Fruit fly (Drosophila melanogaster) whole organism, embryonic: Measurements from ENCODE around the gene CG14805.

ENCODE experiments used
- Abd-B ChIP-seq: fragments of 200-800 bp; sonication (Bioruptor generic); optimal IDR thresholded peaks from 2 replicates; lab custom pipeline; 2018; ENCODE audit warnings: missing biosample characterization, mild to moderate bottlenecking, missing genetic modification characterization, moderate library complexity
- B-H2 ChIP-seq: fragments of 200-800 bp; sonication (Bioruptor generic); optimal IDR thresholded peaks from 2 replicates; lab custom pipeline; 2018; ENCODE audit warnings: missing biosample characterization, mild to moderate bottlenecking, missing genetic modification characterization
- CG11504 ChIP-seq: fragments of 200-800 bp; sonication (Bioruptor generic); optimal IDR thresholded peaks from 3 replicates; lab custom pipeline; 2019; ENCODE audit warnings: missing biosample characterization, mild to moderate bottlenecking, missing genetic modification characterization, moderate library complexity
- CG11696 ChIP-seq: fragments of 200-800 bp; sonication (Bioruptor generic); IDR thresholded peaks from 2 replicates; pipeline ENCODE4 v1.3.6; 2022; ENCODE audit warnings: missing biosample characterization, missing genetic modification characterization
- CG12219 ChIP-seq: fragments of 200-800 bp; sonication (Bioruptor generic); optimal IDR thresholded peaks from 3 replicates; lab custom pipeline; 2018; ENCODE audit warnings: missing biosample characterization, mild to moderate bottlenecking, missing genetic modification characterization
- CG12236 ChIP-seq: fragments of 200-800 bp; sonication (Bioruptor generic); optimal IDR thresholded peaks from 2 replicates; lab custom pipeline; 2016; ENCODE audit warnings: missing biosample characterization, missing genetic modification characterization
- CG1233 ChIP-seq: fragments of 200-800 bp; sonication (Bioruptor generic); optimal IDR thresholded peaks from 4 replicates; lab custom pipeline; 2018; ENCODE audit warnings: missing biosample characterization, mild to moderate bottlenecking, missing genetic modification characterization
- CG13287 ChIP-seq: fragments of 200-800 bp; sonication (Bioruptor generic); IDR thresholded peaks from 2 replicates; pipeline ENCODE4 v1.3.6; 2022; ENCODE audit warnings: missing biosample characterization, missing genetic modification characterization; ENCODE audit not compliant: partially characterized antibody
- CG13296 ChIP-seq: fragments of 200-800 bp; sonication (Bioruptor generic); optimal IDR thresholded peaks from 3 replicates; lab custom pipeline; 2018; ENCODE audit warnings: missing biosample characterization, mild to moderate bottlenecking, missing genetic modification characterization
- CG16779 ChIP-seq: fragments of 200-800 bp; sonication (Bioruptor generic); IDR thresholded peaks from 2 replicates; pipeline ENCODE4 v1.3.6; 2022; ENCODE audit warnings: missing biosample characterization, missing genetic modification characterization
- CG17359 ChIP-seq: fragments of 200-800 bp; sonication (Bioruptor generic); optimal IDR thresholded peaks from 3 replicates; lab custom pipeline; 2018; ENCODE audit warnings: missing biosample characterization, mild to moderate bottlenecking, missing genetic modification characterization, moderate library complexity
- CG17385 ChIP-seq: fragments of 200-800 bp; sonication (Bioruptor generic); optimal IDR thresholded peaks from 3 replicates; lab custom pipeline; 2018; ENCODE audit warnings: missing biosample characterization, mild to moderate bottlenecking, missing genetic modification characterization
- CG30431 ChIP-seq: fragments of 200-800 bp; sonication (Bioruptor generic); optimal IDR thresholded peaks from 2 replicates; lab custom pipeline; 2017; ENCODE audit warnings: missing biosample characterization, missing genetic modification characterization
- CG31441 ChIP-seq: fragments of 200-800 bp; sonication (Bioruptor generic); IDR thresholded peaks from 2 replicates; pipeline ENCODE4 v1.3.6; 2022; ENCODE audit warnings: missing biosample characterization, missing genetic modification characterization
- CG32772 ChIP-seq: fragments of 200-800 bp; sonication (Bioruptor generic); IDR thresholded peaks from 2 replicates; pipeline ENCODE4 v1.3.6; 2022; ENCODE audit warnings: missing biosample characterization, missing genetic modification characterization
- CG4730 ChIP-seq: fragments of 200-800 bp; sonication (Bioruptor generic); IDR thresholded peaks from 2 replicates; pipeline ENCODE4 v1.3.6; 2022; ENCODE audit warnings: missing biosample characterization, missing genetic modification characterization
- CG5245 ChIP-seq: fragments of 200-800 bp; sonication (Bioruptor generic); optimal IDR thresholded peaks from 3 replicates; lab custom pipeline; 2016; ENCODE audit warnings: missing biosample characterization, missing genetic modification characterization
- CG7372 ChIP-seq: fragments of 200-800 bp; sonication (Bioruptor generic); IDR thresholded peaks from 2 replicates; pipeline ENCODE4 v1.3.6; 2022; ENCODE audit warnings: missing biosample characterization, missing genetic modification characterization
- CHES-1-like ChIP-seq: fragments of 200-800 bp; sonication (Bioruptor generic); optimal IDR thresholded peaks from 2 replicates; lab custom pipeline; 2016; ENCODE audit warnings: missing biosample characterization, missing genetic modification characterization
- CTCF ChIP-seq: fragments of 200-800 bp; sonication (Bioruptor generic); optimal IDR thresholded peaks from 2 replicates; lab custom pipeline; 2017; ENCODE audit warnings: missing biosample characterization, mild to moderate bottlenecking, missing genetic modification characterization, moderate library complexity
- Dref ChIP-seq: fragments of 200-800 bp; sonication (Bioruptor generic); IDR thresholded peaks from 2 replicates; pipeline ENCODE4 v1.3.6; 2022; ENCODE audit warnings: missing biosample characterization, missing genetic modification characterization
- Drgx ChIP-seq: fragments of 200-800 bp; sonication (Bioruptor generic); IDR thresholded peaks from 2 replicates; pipeline ENCODE4 v1.3.6; 2022; ENCODE audit warnings: missing biosample characterization, missing genetic modification characterization
- HLH54F ChIP-seq: fragments of 200-800 bp; sonication (Bioruptor generic); optimal IDR thresholded peaks from 3 replicates; lab custom pipeline; 2016; ENCODE audit warnings: missing biosample characterization, missing genetic modification characterization
- HmgZ ChIP-seq: fragments of 200-800 bp; sonication (Bioruptor generic); optimal IDR thresholded peaks from 2 replicates; lab custom pipeline; 2018; ENCODE audit warnings: missing biosample characterization, mild to moderate bottlenecking, missing genetic modification characterization
- MESR4 ChIP-seq: fragments of 200-800 bp; sonication (Bioruptor generic); optimal IDR thresholded peaks from 2 replicates; lab custom pipeline; 2018; ENCODE audit warnings: missing biosample characterization, mild to moderate bottlenecking, missing genetic modification characterization, moderate library complexity
- Med ChIP-seq: fragments of 200-800 bp; sonication (Bioruptor generic); peaks from one replicate; lab custom pipeline; 2016; ENCODE audit warnings: missing biosample characterization, missing genetic modification characterization, mild to moderate bottlenecking, inconsistent platforms, moderate library complexity
- Mrtf ChIP-seq: fragments of 200-800 bp; sonication (Bioruptor generic); IDR thresholded peaks from 3 replicates; pipeline ENCODE4 v1.3.6; 2022; ENCODE audit warnings: missing biosample characterization, missing genetic modification characterization
- NK7.1 ChIP-seq: fragments of 200-800 bp; sonication (Bioruptor generic); optimal IDR thresholded peaks from 3 replicates; lab custom pipeline; 2016; ENCODE audit warnings: missing biosample characterization, missing genetic modification characterization
- Nf-YC ChIP-seq: fragments of 200-800 bp; optimal IDR thresholded peaks from 3 replicates; lab custom pipeline; 2019; ENCODE audit warnings: missing biosample characterization, mild to moderate bottlenecking, missing genetic modification characterization, moderate library complexity
- PHDP ChIP-seq: fragments of 200-800 bp; sonication (Bioruptor generic); optimal IDR thresholded peaks from 3 replicates; lab custom pipeline; 2018; ENCODE audit warnings: missing biosample characterization, mild to moderate bottlenecking, missing genetic modification characterization, moderate library complexity
- Spps ChIP-seq: fragments of 200-800 bp; sonication (Bioruptor generic); optimal IDR thresholded peaks from 2 replicates; lab custom pipeline; 2018; ENCODE audit warnings: missing biosample characterization, mild to moderate bottlenecking, missing genetic modification characterization
- Xrp1 ChIP-seq: fragments of 200-800 bp; sonication (Bioruptor generic); IDR thresholded peaks from 2 replicates; pipeline ENCODE4 v1.3.6; 2022; ENCODE audit warnings: missing biosample characterization, missing genetic modification characterization
- ap ChIP-seq: fragments of 200-800 bp; sonication (Bioruptor generic); IDR thresholded peaks from 2 replicates; pipeline ENCODE4 v1.3.6; 2022; ENCODE audit warnings: missing biosample characterization, missing genetic modification characterization
- bab2 ChIP-seq: fragments of 200-800 bp; sonication (Bioruptor generic); optimal IDR thresholded peaks from 2 replicates; lab custom pipeline; 2016; ENCODE audit warnings: missing biosample characterization, missing genetic modification characterization
- br ChIP-seq: fragments of >200 bp; optimal IDR thresholded peaks from 2 replicates; lab custom pipeline; 2017
- chinmo ChIP-seq: fragments of 200-800 bp; sonication (Bioruptor generic); IDR thresholded peaks from 4 replicates; pipeline ENCODE4 v1.3.6; 2022; ENCODE audit warnings: missing biosample characterization, missing genetic modification characterization; ENCODE audit not compliant: partially characterized antibody
- corto ChIP-seq: fragments of 200-800 bp; sonication (Bioruptor generic); optimal IDR thresholded peaks from 2 replicates; lab custom pipeline; 2016; ENCODE audit warnings: missing biosample characterization, mild to moderate bottlenecking, missing genetic modification characterization, moderate library complexity
- hkb ChIP-seq, 2 experiments: fragments of 200-800 bp in 1 of 2; fragments of >200 bp in 1 of 2; sonication (Bioruptor generic) in 1 of 2; IDR thresholded peaks in 1 of 2; optimal IDR thresholded peaks in 1 of 2; 2 replicates each; pipeline versions ENCODE4 v1.3.6 to Lab custom; 2017 to 2022; ENCODE audit warnings: missing biosample characterization in 1 of 2, missing genetic modification characterization in 1 of 2
- nom ChIP-seq: fragments of 200-800 bp; sonication (Bioruptor generic); optimal IDR thresholded peaks from 2 replicates; lab custom pipeline; 2017; ENCODE audit warnings: missing biosample characterization, missing genetic modification characterization, mild to moderate bottlenecking, moderate library complexity, missing genetic modification reagents
- org-1 ChIP-seq: fragments of 200-800 bp; sonication (Bioruptor generic); optimal IDR thresholded peaks from 2 replicates; lab custom pipeline; 2017; ENCODE audit warnings: missing biosample characterization, missing genetic modification characterization
- pho ChIP-seq: fragments of 200-800 bp; sonication (Bioruptor generic); optimal IDR thresholded peaks from 2 replicates; lab custom pipeline; 2016; ENCODE audit warnings: missing biosample characterization, missing genetic modification characterization
- scrt ChIP-seq: fragments of 200-800 bp; sonication (Bioruptor generic); optimal IDR thresholded peaks from 2 replicates; lab custom pipeline; 2018; ENCODE audit warnings: missing biosample characterization, mild to moderate bottlenecking, missing genetic modification characterization, moderate library complexity
- sens ChIP-seq: fragments of 200-800 bp; sonication (Bioruptor generic); peaks from one replicate; lab custom pipeline; 2016; ENCODE audit warnings: missing biosample characterization, missing genetic modification characterization
- sima ChIP-seq: fragments of 200-800 bp; sonication (Bioruptor generic); optimal IDR thresholded peaks from 2 replicates; lab custom pipeline; 2016; ENCODE audit warnings: missing biosample characterization, missing genetic modification characterization
- slbo ChIP-seq: fragments of 200-800 bp; sonication (Bioruptor generic); IDR thresholded peaks from 2 replicates; pipeline ENCODE4 v1.3.6; 2022; ENCODE audit warnings: missing biosample characterization, missing genetic modification characterization
- so ChIP-seq: fragments of 200-800 bp; sonication (Bioruptor generic); IDR thresholded peaks from 3 replicates; pipeline ENCODE4 v1.3.6; 2022; ENCODE audit warnings: missing biosample characterization, missing genetic modification characterization
- sob ChIP-seq: fragments of 200-800 bp; sonication (Bioruptor generic); IDR thresholded peaks from 2 replicates; pipeline ENCODE4 v1.3.6; 2022; ENCODE audit warnings: missing biosample characterization, missing genetic modification characterization
- ssp ChIP-seq: fragments of 200-800 bp; sonication (Bioruptor generic); IDR thresholded peaks from 2 replicates; pipeline ENCODE4 v1.3.6; 2022; ENCODE audit warnings: missing biosample characterization, missing genetic modification characterization
- stwl ChIP-seq: fragments of 200-800 bp; sonication (Bioruptor generic); optimal IDR thresholded peaks from 3 replicates; lab custom pipeline; 2018; ENCODE audit warnings: missing biosample characterization, mild to moderate bottlenecking, missing genetic modification characterization, moderate library complexity
- sug ChIP-seq: fragments of 200-800 bp; optimal IDR thresholded peaks from 2 replicates; lab custom pipeline; 2019; ENCODE audit warnings: missing biosample characterization, mild to moderate bottlenecking, missing genetic modification characterization, moderate library complexity
- twi ChIP-seq: fragments of 200-800 bp; optimal IDR thresholded peaks from 2 replicates; lab custom pipeline; 2019; ENCODE audit warnings: missing biosample characterization, mild to moderate bottlenecking, missing genetic modification characterization, moderate library complexity
- z ChIP-seq: fragments of 200-800 bp; sonication (Bioruptor generic); IDR thresholded peaks from 3 replicates; pipeline ENCODE4 v1.3.6; 2022; ENCODE audit warnings: missing biosample characterization, missing genetic modification characterization

The CG14805 gene

DNA sequence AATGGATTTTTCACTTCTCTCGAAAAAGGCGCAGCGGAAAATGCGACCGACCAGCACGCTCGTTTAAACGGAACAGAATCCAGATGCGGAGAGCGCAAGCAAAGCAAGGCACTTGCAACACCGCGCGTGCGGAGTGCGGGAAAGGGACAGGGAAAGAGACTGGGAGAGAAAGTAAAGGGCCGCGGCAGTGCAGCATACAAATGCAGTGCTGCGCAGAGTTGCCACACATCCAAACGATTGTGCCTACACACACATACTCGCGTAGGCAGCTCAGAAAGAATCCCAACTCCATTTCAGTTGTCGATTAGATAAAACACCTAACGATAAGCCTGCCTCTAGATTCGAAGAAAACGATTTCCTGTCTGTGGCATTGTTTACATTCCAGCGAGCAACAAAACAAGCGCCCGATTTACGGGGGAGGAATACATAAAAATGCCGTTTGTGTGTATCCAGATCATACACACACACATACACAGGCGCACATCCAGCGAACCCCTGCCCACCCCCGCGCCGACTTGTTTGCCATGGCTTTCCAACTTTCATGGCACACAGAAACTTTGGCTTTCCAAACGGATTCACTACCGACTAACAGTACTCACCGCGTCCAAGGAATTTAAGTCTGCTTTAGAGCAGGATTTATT lies 22.4 kb downstream of the CG14805 start (continued):
- TF ChIP-seq CG30431 (GFP tag; lab: Kevin White, UChicago), result no peak
- TF ChIP-seq ssp (GFP tag; lab: Robert Waterston, UW), result no peak
- TF ChIP-seq br (lab: Kevin White, UChicago), result no peak
- TF ChIP-seq CG11696 (GFP tag; lab: Robert Waterston, UW), result no peak
- no peak for TF ChIP-seq z (GFP tag; lab: Robert Waterston, UW)
- peak; percentile 10 for TF ChIP-seq stwl
- TF ChIP-seq CG1233, result no peak
- no peak for TF ChIP-seq CG11504 (tag; lab: Kevin White, UChicago)
- no peak for TF ChIP-seq CTCF (GFP tag; lab: Kevin White, UChicago)
- TF ChIP-seq scrt (GFP tag; lab: Kevin White, UChicago), result peak; percentile 32
- no peak for TF ChIP-seq CG16779 (GFP tag; lab: Robert Waterston, UW)
- no peak for TF ChIP-seq so (GFP tag; lab: Robert Waterston, UW)
- no peak for TF ChIP-seq bab2 (GFP tag; lab: Kevin White, UChicago)
- TF ChIP-seq sima (GFP tag; lab: Kevin White, UChicago), result no peak
- no peak for TF ChIP-seq Abd-B (GFP tag; lab: Kevin White, UChicago)
- TF ChIP-seq sens, result peak; percentile 77
- TF ChIP-seq CG12219 (GFP tag; lab: Kevin White, UChicago), result no peak
- no peak for TF ChIP-seq CG4730 (GFP tag; lab: Robert Waterston, UW)
- no peak for TF ChIP-seq CG13296 (GFP tag; lab: Kevin White, UChicago)
- TF ChIP-seq MESR4 (GFP tag; lab: Kevin White, UChicago), result peak; percentile 82
- no peak for TF ChIP-seq CG5245 (GFP tag; lab: Kevin White, UChicago)
- TF ChIP-seq org-1 (GFP tag; lab: Kevin White, UChicago), result no peak
- no peak for TF ChIP-seq CG17359 (tag; lab: Kevin White, UChicago)
- TF ChIP-seq twi, result peak; percentile 15
- TF ChIP-seq CG12236, result no peak
- TF ChIP-seq Drgx (GFP tag; lab: Robert Waterston, UW), result no peak
- TF ChIP-seq Spps (tag; lab: Kevin White, UChicago), result no peak
- TF ChIP-seq corto, result no peak
- TF ChIP-seq CG32772 (GFP tag; lab: Robert Waterston, UW), result no peak
- TF ChIP-seq Med (GFP tag; lab: Kevin White, UChicago), result peak; percentile 74
- TF ChIP-seq CHES-1-like (GFP tag; lab: Kevin White, UChicago), result no peak
- no peak for TF ChIP-seq NK7.1 (GFP tag; lab: Kevin White, UChicago)
- no peak for TF ChIP-seq CG17385 (GFP tag; lab: Kevin White, UChicago)
- TF ChIP-seq PHDP, result no peak
- TF ChIP-seq Dref, result no peak
- TF ChIP-seq nom (GFP tag; lab: Kevin White, UChicago), result peak; percentile 43
- TF ChIP-seq slbo (GFP tag; lab: Robert Waterston, UW), result no peak
- TF ChIP-seq HmgZ (tag; lab: Kevin White, UChicago), result peak; percentile 19
- TF ChIP-seq B-H2 (GFP tag; lab: Kevin White, UChicago), result no peak
- no peak; the same call in 1 of the 2 replicates for TF ChIP-seq CG13287
- TF ChIP-seq sob, result no peak
- no peak for TF ChIP-seq pho
- no peak for TF ChIP-seq Xrp1 (GFP tag; lab: Robert Waterston, UW)
- no peak for TF ChIP-seq Nf-YC
- no peak for TF ChIP-seq ap
- no peak for TF ChIP-seq CG7372 (GFP tag; lab: Robert Waterston, UW)
- no peak for TF ChIP-seq CG31441 (GFP tag; lab: Robert Waterston, UW)
- TF ChIP-seq Mrtf (GFP tag; lab: Robert Waterston, UW), result no peak
- no peak for TF ChIP-seq HLH54F (GFP tag; lab: Kevin White, UChicago)
- no peak for TF ChIP-seq sug
- 0 out of 4 replicates have a peak, but pooled peaks have one; percentile 60 for TF ChIP-seq chinmo (GFP tag; lab: Robert Waterston, UW)
- no peak for TF ChIP-seq hkb (optimal IDR thresholded peaks at IDR 0.05; lab: Kevin White, UChicago)
- no peak for TF ChIP-seq hkb (GFP tag; IDR thresholded peaks at IDR 0.05; lab: Robert Waterston, UW)
